Worm (Caenorhabditis elegans) whole organism, L1 larva: ENCODE results near the gene ccd-5.

Experiments used
- C34B4.2 ChIP-seq: sonication (generic microtip); optimal IDR thresholded peaks from 2 replicates; lab custom pipeline; 2017; ENCODE audit warnings: mild to moderate bottlenecking, missing genetic modification characterization, missing compliant biosample characterization
- F16B12.6 ChIP-seq: fragments of 150-350 bp; optimal IDR thresholded peaks from 2 replicates; lab custom pipeline; 2014; ENCODE audit warnings: missing biosample characterization, missing genetic modification characterization
- aha-1 ChIP-seq: fragments of 150-350 bp; optimal IDR thresholded peaks from 2 replicates; lab custom pipeline; 2014; ENCODE audit warnings: missing biosample characterization, missing genetic modification characterization
- alr-1 ChIP-seq: fragments of 200-800 bp; sonication (Bioruptor generic); optimal IDR thresholded peaks from 2 replicates; lab custom pipeline; 2018; ENCODE audit warnings: borderline replicate concordance, mild to moderate bottlenecking, missing genetic modification characterization, missing compliant biosample characterization
- aly-2 ChIP-seq: fragments of 150-350 bp; optimal IDR thresholded peaks from 2 replicates; lab custom pipeline; 2014; ENCODE audit warnings: missing biosample characterization, missing genetic modification characterization
- ama-1 ChIP-seq: fragments of 150-350 bp; optimal IDR thresholded peaks from 2 replicates; lab custom pipeline; 2014
- blmp-1 ChIP-seq: fragments of 150-350 bp; optimal IDR thresholded peaks from 2 replicates; lab custom pipeline; 2014; ENCODE audit warnings: missing biosample characterization, missing genetic modification characterization
- ceh-63 ChIP-seq: fragments of 200-800 bp; sonication (Bioruptor generic); optimal IDR thresholded peaks from 2 replicates; lab custom pipeline; 2018; ENCODE audit warnings: mild to moderate bottlenecking, missing genetic modification characterization, missing compliant biosample characterization
- ceh-82 ChIP-seq, 3 experiments: fragments of 150-350 bp in 1 of 3; sonication (generic microtip) in 2 of 3; optimal IDR thresholded peaks; 2 replicates each; lab custom pipeline; 2014 to 2017; ENCODE audit warnings: missing biosample characterization in 3 of 3, missing genetic modification characterization in 3 of 3
- ceh-90 ChIP-seq: sonication (generic microtip); optimal IDR thresholded peaks from 2 replicates; lab custom pipeline; 2016; ENCODE audit warnings: missing genetic modification characterization, missing compliant biosample characterization
- dsc-1 ChIP-seq: sonication (generic microtip); optimal IDR thresholded peaks from 2 replicates; lab custom pipeline; 2016; ENCODE audit warnings: mild to moderate bottlenecking, missing genetic modification characterization, missing compliant biosample characterization
- egl-13 ChIP-seq: sonication (generic microtip); optimal IDR thresholded peaks from 2 replicates; lab custom pipeline; 2016; ENCODE audit warnings: missing genotype, missing genetic modification reagents, missing genetic modification characterization, missing compliant biosample characterization
- egl-27 ChIP-seq, 2 experiments: fragments of 150-350 bp in 1 of 2; sonication (generic microtip); optimal IDR thresholded peaks; 3 replicates each; lab custom pipeline; 2017 to 2018; ENCODE audit warnings: missing biosample characterization in 2 of 2, missing genetic modification characterization in 2 of 2, missing genetic modification reagents in 2 of 2
- ets-5 ChIP-seq: fragments of 200-800 bp; sonication (Bioruptor generic); IDR thresholded peaks from 2 replicates; pipeline ENCODE4 v1.3.6; 2022; ENCODE audit warnings: missing genetic modification characterization, missing compliant biosample characterization
- fkh-10 ChIP-seq: sonication (generic microtip); optimal IDR thresholded peaks from 2 replicates; lab custom pipeline; 2017; ENCODE audit warnings: missing biosample characterization, missing genetic modification reagents, missing genetic modification characterization
- fkh-4 ChIP-seq: sonication (generic microtip); optimal IDR thresholded peaks from 2 replicates; lab custom pipeline; 2016; ENCODE audit warnings: missing compliant biosample characterization, missing genetic modification characterization, borderline replicate concordance
- fkh-8 ChIP-seq: sonication (generic microtip); optimal IDR thresholded peaks from 2 replicates; lab custom pipeline; 2016; ENCODE audit warnings: mild to moderate bottlenecking, missing genetic modification characterization, missing compliant biosample characterization
- grh-1 ChIP-seq: fragments of 200-800 bp; sonication (Bioruptor generic); IDR thresholded peaks from 2 replicates; pipeline ENCODE4 v1.3.6; 2022; ENCODE audit warnings: missing genetic modification reagents, missing genetic modification characterization, missing compliant biosample characterization
- hlh-4 ChIP-seq: sonication (generic microtip); optimal IDR thresholded peaks from 2 replicates; lab custom pipeline; 2016; ENCODE audit warnings: mild to moderate bottlenecking, missing genetic modification characterization, missing compliant biosample characterization
- hpl-2 ChIP-seq: fragments of 150-350 bp; optimal IDR thresholded peaks from 2 replicates; lab custom pipeline; 2014; ENCODE audit warnings: missing biosample characterization, missing genetic modification reagents, missing genetic modification characterization
- irx-1 ChIP-seq: sonication (generic microtip); optimal IDR thresholded peaks from 2 replicates; lab custom pipeline; 2016; ENCODE audit warnings: missing genetic modification characterization, missing compliant biosample characterization
- isw-1 ChIP-seq: fragments of 200-800 bp; sonication (Bioruptor generic); IDR thresholded peaks from 2 replicates; pipeline ENCODE4 v1.3.6; 2022; ENCODE audit warnings: missing genetic modification characterization, missing compliant biosample characterization
- lin-13 ChIP-seq: fragments of 150-350 bp; optimal IDR thresholded peaks from 2 replicates; lab custom pipeline; 2014; ENCODE audit warnings: missing biosample characterization, missing genetic modification reagents, missing genetic modification characterization
- lin-14 ChIP-seq: fragments of 200-800 bp; sonication (Bioruptor generic); optimal IDR thresholded peaks from 2 replicates; lab custom pipeline; 2018; ENCODE audit warnings: mild to moderate bottlenecking, missing genetic modification characterization, moderate library complexity, missing compliant biosample characterization
- lin-35 ChIP-seq, 2 experiments: fragments of 150-350 bp; optimal IDR thresholded peaks; 2 replicates each; lab custom pipeline; 2014; ENCODE audit warnings: missing biosample characterization in 2 of 2, missing genetic modification characterization in 2 of 2, missing genetic modification reagents in 2 of 2
- lsy-2 ChIP-seq, 2 experiments: fragments of 150-350 bp; optimal IDR thresholded peaks; 2 replicates each; lab custom pipeline; 2014; ENCODE audit warnings: missing biosample characterization in 2 of 2, missing genetic modification characterization in 2 of 2
- mef-2 ChIP-seq: fragments of 150-350 bp; optimal IDR thresholded peaks from 2 replicates; lab custom pipeline; 2014; ENCODE audit warnings: missing biosample characterization, missing genetic modification characterization
- mep-1 ChIP-seq: fragments of 150-350 bp; optimal IDR thresholded peaks from 2 replicates; lab custom pipeline; 2014; ENCODE audit warnings: missing biosample characterization, missing genetic modification characterization
- nhr-11 ChIP-seq: fragments of 150-350 bp; optimal IDR thresholded peaks from 2 replicates; lab custom pipeline; 2014; ENCODE audit warnings: missing biosample characterization, missing genetic modification characterization
- nhr-19 ChIP-seq: fragments of 200-800 bp; sonication (Bioruptor generic); conservative IDR thresholded peaks from 2 replicates; pipeline ENCODE4 v1.3.6; 2022; ENCODE audit warnings: missing genetic modification characterization, missing compliant biosample characterization
- nhr-20 ChIP-seq: sonication (generic microtip); optimal IDR thresholded peaks from 2 replicates; lab custom pipeline; 2016; ENCODE audit warnings: mild to moderate bottlenecking, missing genetic modification characterization, missing compliant biosample characterization
- nhr-237 ChIP-seq: fragments of 150-350 bp; optimal IDR thresholded peaks from 2 replicates; lab custom pipeline; 2014; ENCODE audit warnings: missing biosample characterization, missing genetic modification characterization
- nhr-47 ChIP-seq: sonication (generic microtip); optimal IDR thresholded peaks from 2 replicates; lab custom pipeline; 2016; ENCODE audit warnings: mild to moderate bottlenecking, missing genetic modification characterization, moderate library complexity, missing compliant biosample characterization
- nhr-71 ChIP-seq: sonication (generic microtip); optimal IDR thresholded peaks from 2 replicates; lab custom pipeline; 2016; ENCODE audit warnings: mild to moderate bottlenecking, missing genetic modification characterization, moderate library complexity, missing compliant biosample characterization
- nhr-76 ChIP-seq: sonication (generic microtip); optimal IDR thresholded peaks from 2 replicates; lab custom pipeline; 2017; ENCODE audit warnings: missing biosample characterization, missing genetic modification characterization
- nhr-77 ChIP-seq: fragments of 150-350 bp; optimal IDR thresholded peaks from 2 replicates; lab custom pipeline; 2014; ENCODE audit warnings: missing biosample characterization, missing genetic modification characterization
- nhr-84 ChIP-seq: sonication (generic microtip); optimal IDR thresholded peaks from 2 replicates; lab custom pipeline; 2017; ENCODE audit warnings: missing biosample characterization, missing genetic modification characterization
- pag-3 ChIP-seq: sonication (generic microtip); optimal IDR thresholded peaks from 2 replicates; lab custom pipeline; 2017; ENCODE audit warnings: missing genetic modification characterization, mild to moderate bottlenecking, missing compliant biosample characterization, antibody characterized with exemption, borderline replicate concordance; ENCODE audit not compliant: insufficient read depth
- pax-3 ChIP-seq: fragments of 200-800 bp; sonication (Bioruptor generic); optimal IDR thresholded peaks from 2 replicates; lab custom pipeline; 2018; ENCODE audit warnings: mild to moderate bottlenecking, missing genetic modification characterization, moderate library complexity, missing compliant biosample characterization
- rnt-1 ChIP-seq: sonication (generic microtip); optimal IDR thresholded peaks from 2 replicates; lab custom pipeline; 2016; ENCODE audit warnings: mild to moderate bottlenecking, missing genetic modification characterization, moderate library complexity, missing compliant biosample characterization
- skn-1 ChIP-seq: fragments of 150-350 bp; optimal IDR thresholded peaks from 2 replicates; lab custom pipeline; 2014; ENCODE audit warnings: missing biosample characterization, missing genetic modification characterization
- sox-4 ChIP-seq: sonication (generic microtip); optimal IDR thresholded peaks from 2 replicates; lab custom pipeline; 2016; ENCODE audit warnings: missing genetic modification characterization, missing compliant biosample characterization
- sptf-1 ChIP-seq: fragments of 150-350 bp; optimal IDR thresholded peaks from 2 replicates; lab custom pipeline; 2014; ENCODE audit warnings: missing biosample characterization, missing genetic modification characterization
- sup-37 ChIP-seq: fragments of 200-800 bp; sonication (Bioruptor generic); optimal IDR thresholded peaks from 2 replicates; lab custom pipeline; 2018; ENCODE audit warnings: mild to moderate bottlenecking, missing genetic modification characterization, missing compliant biosample characterization
- tlp-1 ChIP-seq: fragments of 150-350 bp; optimal IDR thresholded peaks from 2 replicates; lab custom pipeline; 2014; ENCODE audit warnings: missing biosample characterization, missing genetic modification characterization
- unc-130 ChIP-seq: fragments of 150-350 bp; optimal IDR thresholded peaks from 2 replicates; lab custom pipeline; 2017; ENCODE audit warnings: missing biosample characterization, missing genetic modification characterization, inconsistent platforms
- unc-30 ChIP-seq: sonication (generic microtip); optimal IDR thresholded peaks from 2 replicates; lab custom pipeline; 2017; ENCODE audit warnings: missing biosample characterization, missing genetic modification characterization
- unc-62 ChIP-seq: fragments of 150-350 bp; optimal IDR thresholded peaks from 2 replicates; lab custom pipeline; 2014; ENCODE audit warnings: missing biosample characterization, missing genetic modification reagents, missing genetic modification characterization
- xbp-1 ChIP-seq: sonication (generic microtip); optimal IDR thresholded peaks from 2 replicates; lab custom pipeline; 2016; ENCODE audit warnings: missing genetic modification characterization, missing compliant biosample characterization
- zag-1 ChIP-seq: fragments of 150-350 bp; optimal IDR thresholded peaks from 2 replicates; lab custom pipeline; 2014; ENCODE audit warnings: missing biosample characterization, missing genetic modification characterization
- zip-4 ChIP-seq: fragments of 200-800 bp; sonication (Bioruptor generic); optimal IDR thresholded peaks from 2 replicates; lab custom pipeline; 2018; ENCODE audit warnings: mild to moderate bottlenecking, missing genetic modification characterization, moderate library complexity, missing compliant biosample characterization
- ztf-11 ChIP-seq, 2 experiments: sonication (generic microtip); optimal IDR thresholded peaks; 2 replicates each; lab custom pipeline; 2016 to 2017; ENCODE audit warnings: missing genetic modification characterization in 2 of 2, missing biosample characterization in 1 of 2, missing compliant biosample characterization in 1 of 2
- ztf-4 ChIP-seq: fragments of 150-350 bp; optimal IDR thresholded peaks from 2 replicates; lab custom pipeline; 2014; ENCODE audit warnings: missing biosample characterization, missing genetic modification characterization

The ccd-5 gene

DNA sequence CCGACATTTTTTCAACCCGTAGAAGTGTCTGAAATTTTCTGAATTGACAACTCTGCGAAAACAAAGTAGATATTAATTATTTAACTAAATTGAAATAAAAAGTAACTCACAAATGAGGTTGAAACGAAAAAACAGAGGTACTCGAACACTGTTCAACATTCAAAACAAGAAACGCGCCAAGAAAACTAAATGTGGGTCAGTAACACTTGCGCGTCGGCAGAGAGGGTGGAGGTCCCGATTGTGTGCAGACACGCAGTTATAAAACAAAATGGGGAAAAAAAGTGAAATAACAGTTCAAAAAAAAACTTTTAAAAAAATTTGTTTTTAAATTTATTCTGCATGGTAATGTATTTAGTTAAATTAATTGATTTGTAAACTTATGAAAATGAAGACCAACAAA is 13.1 kb downstream of the ccd-5 start (continued):
- no peak for TF ChIP-seq mef-2 (tag; lab: Kevin White, UChicago)
- no peak for TF ChIP-seq hpl-2
- TF ChIP-seq lsy-2 (tag; optimal IDR thresholded peaks at IDR 0.05; lab: Kevin White, UChicago) = peak; percentile 55 to 60
- no peak for TF ChIP-seq F16B12.6 (tag; lab: Kevin White, UChicago)
- TF ChIP-seq fkh-4 (tag; lab: Kevin White, UChicago) = no peak
- peak; percentile 5 for TF ChIP-seq egl-13
- peak; percentile 46 for TF ChIP-seq blmp-1 (tag; lab: Kevin White, UChicago)
- TF ChIP-seq lin-13 (GFP tag; lab: Kevin White, UChicago) = no peak
- peak; percentile 1 to 62 for TF ChIP-seq lin-35 (GFP tag; optimal IDR thresholded peaks at IDR 0.05; lab: Kevin White, UChicago)
- TF ChIP-seq ztf-4 = no peak
- peak; percentile 33 for TF ChIP-seq mep-1
- TF ChIP-seq rnt-1 (tag; lab: Kevin White, UChicago) = peak; percentile 62
- TF ChIP-seq sox-4 = no peak
- TF ChIP-seq aha-1 (tag; lab: Kevin White, UChicago) = no peak
- no peak for TF ChIP-seq nhr-84 (tag; lab: Kevin White, UChicago)
- peak; percentile 43 for TF ChIP-seq nhr-20 (tag; lab: Kevin White, UChicago)
- peak; percentile 5 for TF ChIP-seq dsc-1
- peak; percentile 65 for TF ChIP-seq nhr-71 (tag; lab: Kevin White, UChicago)
- TF ChIP-seq irx-1 (tag; lab: Kevin White, UChicago) = no peak
- TF ChIP-seq fkh-10 (GFP tag; lab: Kevin White, UChicago) = no peak
- peak; percentile 50 for TF ChIP-seq nhr-47 (tag; lab: Kevin White, UChicago)
- TF ChIP-seq zag-1 (tag; lab: Kevin White, UChicago) = no peak
- TF ChIP-seq hlh-4 = no peak
- TF ChIP-seq fkh-8 = no peak
- no peak for TF ChIP-seq sptf-1
- no peak for TF ChIP-seq nhr-237 (tag; lab: Kevin White, UChicago)
- TF ChIP-seq aly-2 (tag; lab: Kevin White, UChicago) = no peak
- no peak for TF ChIP-seq tlp-1 (tag; lab: Kevin White, UChicago)
- TF ChIP-seq ets-5 (GFP tag; lab: Robert Waterston, UW) = no peak
- peak; percentile 89 for TF ChIP-seq skn-1 (tag; lab: Kevin White, UChicago)
- no peak for TF ChIP-seq pax-3 (tag; lab: Kevin White, UChicago)
- TF ChIP-seq egl-27 (tag; optimal IDR thresholded peaks at IDR 0.05; lab: Kevin White, UChicago) = no peak
- TF ChIP-seq nhr-76 (tag; lab: Kevin White, UChicago) = no peak
- TF ChIP-seq xbp-1 (tag; lab: Kevin White, UChicago) = peak; percentile 32
- TF ChIP-seq ceh-90 (tag; lab: Kevin White, UChicago) = no peak
- TF ChIP-seq C34B4.2 (tag; lab: Kevin White, UChicago) = no peak
- no peak for TF ChIP-seq lin-14 (GFP tag; lab: Kevin White, UChicago)
- no peak for TF ChIP-seq alr-1 (tag; lab: Kevin White, UChicago)
- no peak for TF ChIP-seq nhr-77 (tag; lab: Kevin White, UChicago)
- no peak for TF ChIP-seq zip-4 (GFP tag; lab: Kevin White, UChicago)
- no peak for TF ChIP-seq unc-30 (tag; lab: Kevin White, UChicago)
- no peak for TF ChIP-seq sup-37 (GFP tag; lab: Kevin White, UChicago)

DNA sequence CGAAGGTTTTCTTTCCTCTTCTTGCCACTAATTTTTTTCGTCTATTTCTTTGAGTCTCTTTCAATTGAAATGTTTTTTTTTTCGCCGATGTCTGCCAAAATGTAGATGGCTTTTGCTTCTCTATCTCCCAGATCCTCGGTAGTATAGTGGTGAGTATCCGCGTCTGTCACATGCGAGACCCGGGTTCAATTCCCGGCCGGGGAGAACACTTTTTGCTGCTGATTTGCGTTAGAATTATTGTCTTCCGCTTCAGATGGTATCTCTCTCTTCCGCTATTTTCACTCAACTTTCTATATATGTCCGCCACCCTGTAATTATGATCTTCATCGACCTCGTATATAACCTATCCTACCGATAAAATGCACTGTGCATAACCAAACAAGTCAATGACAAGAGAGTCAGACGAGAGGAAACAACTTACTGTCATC is 19.0 kb downstream of the ccd-5 start:
- TF ChIP-seq aly-2 (tag; lab: Kevin White, UChicago) (peak; percentile 10), blmp-1 (tag; lab: Kevin White, UChicago) (peak; percentile 68), nhr-19 (GFP tag; lab: Robert Waterston, UW) (peak; percentile 65), ama-1 (lab: Kevin White, UChicago) (no peak), fkh-10 (GFP tag; lab: Kevin White, UChicago) (no peak), zip-4 (GFP tag; lab: Kevin White, UChicago) (no peak), sox-4 (peak; percentile 29), isw-1 (no peak), ceh-82 (tag; optimal IDR thresholded peaks at IDR 0.05; lab: Kevin White, UChicago) (peak; percentile 33 to 64 (median 59)), grh-1 (GFP tag; lab: Robert Waterston, UW) (no peak), F16B12.6 (tag; lab: Kevin White, UChicago) (no peak), unc-130 (tag; lab: Kevin White, UChicago) (peak; percentile 2), nhr-11 (no peak), unc-62 (GFP tag; lab: Kevin White, UChicago) (no peak), ztf-11 (tag; optimal IDR thresholded peaks at IDR 0.05; lab: Kevin White, UChicago) (peak in 1 of 2 experiments; percentile 6), egl-27 (tag; optimal IDR thresholded peaks at IDR 0.05; lab: Kevin White, UChicago) (no peak), nhr-237 (tag; lab: Kevin White, UChicago) (no peak), ztf-4 (no peak), ceh-63 (GFP tag; lab: Kevin White, UChicago) (no peak), pag-3 (no peak), C34B4.2 (tag; lab: Kevin White, UChicago) (no peak)
